Worm (Caenorhabditis elegans) whole organism, L4/young adult: ENCODE results near the gene C44B7.7.

Experiments
- W03F9.2 ChIP-seq: fragments of 150-350 bp; optimal IDR thresholded peaks from 2 replicates; lab custom pipeline; 2014; ENCODE audit warnings: missing biosample characterization, missing genetic modification characterization
- him-1 ChIP-seq: sonication (generic microtip); optimal IDR thresholded peaks from 2 replicates; lab custom pipeline; 2016; ENCODE audit warnings: missing genotype, missing genetic modification reagents, missing genetic modification characterization, missing compliant biosample characterization

- TF ChIP-seq him-1 (tag; lab: Kevin White, UChicago) (no peak), W03F9.2 (tag; lab: Kevin White, UChicago) (no peak)
Observed at ce11 chrII:6891838-6892237, 11.9 kb upstream of the C44B7.7 start.
